Fruit fly (Drosophila melanogaster) whole organism, embryonic: ENCODE data around the gene RanGAP.

Experiments
- CG11093 ChIP-seq: fragments of 200-800 bp; sonication (Bioruptor generic); IDR thresholded peaks from 3 replicates; pipeline ENCODE4 v1.3.6; 2022; ENCODE audit warnings: missing biosample characterization, missing genetic modification characterization
- CG12071 ChIP-seq: fragments of 200-800 bp; sonication (Bioruptor generic); optimal IDR thresholded peaks from 3 replicates; lab custom pipeline; 2018; ENCODE audit warnings: missing biosample characterization, mild to moderate bottlenecking, missing genetic modification characterization
- CG12942 ChIP-seq: fragments of 200-800 bp; sonication (Bioruptor generic); optimal IDR thresholded peaks from 3 replicates; lab custom pipeline; 2016; ENCODE audit warnings: missing biosample characterization, missing genetic modification characterization
- CG14050 ChIP-seq: fragments of 200-800 bp; sonication (Bioruptor generic); IDR thresholded peaks from 3 replicates; pipeline ENCODE4 v1.3.6; 2022; ENCODE audit warnings: missing biosample characterization, missing genetic modification characterization
- CG1603 ChIP-seq: fragments of 200-800 bp; sonication (Bioruptor generic); optimal IDR thresholded peaks from 2 replicates; lab custom pipeline; 2019; ENCODE audit warnings: missing biosample characterization, mild to moderate bottlenecking, missing genetic modification characterization, moderate library complexity
- CG16813 ChIP-seq: fragments of 200-800 bp; sonication (Bioruptor generic); IDR thresholded peaks from 3 replicates; pipeline ENCODE4 v1.3.6; 2022; ENCODE audit warnings: missing biosample characterization, missing genetic modification characterization; ENCODE audit not compliant: partially characterized antibody
- CG16863 ChIP-seq: fragments of 200-800 bp; sonication (Bioruptor generic); optimal IDR thresholded peaks from 3 replicates; lab custom pipeline; 2016; ENCODE audit warnings: missing biosample characterization, missing genetic modification characterization
- CG17186 ChIP-seq: fragments of 200-800 bp; sonication (Bioruptor generic); optimal IDR thresholded peaks from 3 replicates; lab custom pipeline; 2017; ENCODE audit warnings: missing biosample characterization, missing genetic modification reagents, missing genetic modification characterization
- CG17328 ChIP-seq: fragments of 200-800 bp; sonication (Bioruptor generic); IDR thresholded peaks from 2 replicates; pipeline ENCODE4 v1.3.6; 2022; ENCODE audit warnings: missing biosample characterization, missing genetic modification characterization
- CG33557 ChIP-seq: fragments of 200-800 bp; sonication (Bioruptor generic); optimal IDR thresholded peaks from 2 replicates; lab custom pipeline; 2019; ENCODE audit warnings: missing biosample characterization, mild to moderate bottlenecking, missing genetic modification characterization, moderate library complexity
- CG4360 ChIP-seq: fragments of 200-800 bp; sonication (Bioruptor generic); IDR thresholded peaks from 2 replicates; pipeline ENCODE4 v1.3.6; 2022; ENCODE audit warnings: missing biosample characterization, missing genetic modification characterization
- CG6272 ChIP-seq: fragments of 200-800 bp; sonication (Bioruptor generic); IDR thresholded peaks from 2 replicates; pipeline ENCODE4 v1.3.6; 2022; ENCODE audit warnings: missing biosample characterization, missing genetic modification characterization
- CG6854 ChIP-seq: fragments of 200-800 bp; sonication (Bioruptor generic); optimal IDR thresholded peaks from 3 replicates; lab custom pipeline; 2017; ENCODE audit warnings: missing biosample characterization, mild to moderate bottlenecking, missing genetic modification characterization
- CG7357 ChIP-seq: fragments of 200-800 bp; sonication (Bioruptor generic); IDR thresholded peaks from 3 replicates; pipeline ENCODE4 v1.3.6; 2022; ENCODE audit warnings: missing biosample characterization, missing genetic modification characterization
- CG9727 ChIP-seq: fragments of 200-800 bp; sonication (Bioruptor generic); optimal IDR thresholded peaks from 3 replicates; lab custom pipeline; 2017; ENCODE audit warnings: missing biosample characterization, mild to moderate bottlenecking, missing genetic modification characterization
- D ChIP-seq, 2 experiments: fragments of 200-800 bp in 1 of 2; fragments of >200 bp in 1 of 2; sonication (Bioruptor generic) in 1 of 2; optimal IDR thresholded peaks; 2 replicates in 1 of 2; 3 replicates in 1 of 2; lab custom pipeline; 2017; ENCODE audit warnings: mild to moderate bottlenecking in 1 of 2, missing biosample characterization in 1 of 2, missing genetic modification characterization in 1 of 2, missing genetic modification reagents in 1 of 2
- Deaf1 ChIP-seq: fragments of 200-800 bp; optimal IDR thresholded peaks from 3 replicates; lab custom pipeline; 2019; ENCODE audit warnings: missing biosample characterization, mild to moderate bottlenecking, missing genetic modification characterization, moderate library complexity
- Ets65A ChIP-seq: fragments of 200-800 bp; sonication (Bioruptor generic); peaks from one replicate; lab custom pipeline; 2016; ENCODE audit warnings: missing biosample characterization, missing genetic modification characterization
- HLH4C ChIP-seq: fragments of 200-800 bp; sonication (Bioruptor generic); IDR thresholded peaks from 3 replicates; pipeline ENCODE4 v1.3.6; 2022; ENCODE audit warnings: missing biosample characterization, missing genetic modification characterization; ENCODE audit not compliant: partially characterized antibody
- Med ChIP-seq: fragments of 200-800 bp; sonication (Bioruptor generic); peaks from one replicate; lab custom pipeline; 2016; ENCODE audit warnings: missing biosample characterization, missing genetic modification characterization, mild to moderate bottlenecking, inconsistent platforms, moderate library complexity
- Mrtf ChIP-seq: fragments of 200-800 bp; sonication (Bioruptor generic); IDR thresholded peaks from 3 replicates; pipeline ENCODE4 v1.3.6; 2022; ENCODE audit warnings: missing biosample characterization, missing genetic modification characterization
- Nf-YB ChIP-seq: fragments of 200-800 bp; sonication (Bioruptor generic); optimal IDR thresholded peaks from 3 replicates; lab custom pipeline; 2019; ENCODE audit warnings: missing biosample characterization, mild to moderate bottlenecking, missing genetic modification characterization, moderate library complexity
- Nf-YC ChIP-seq: fragments of 200-800 bp; optimal IDR thresholded peaks from 3 replicates; lab custom pipeline; 2019; ENCODE audit warnings: missing biosample characterization, mild to moderate bottlenecking, missing genetic modification characterization, moderate library complexity
- Rfx ChIP-seq: fragments of 200-800 bp; sonication (Bioruptor generic); IDR thresholded peaks from 2 replicates; pipeline ENCODE4 v1.3.6; 2022; ENCODE audit warnings: missing biosample characterization, missing genetic modification characterization
- Sry-δ ChIP-seq: fragments of 200-800 bp; sonication (Bioruptor generic); optimal IDR thresholded peaks from 2 replicates; lab custom pipeline; 2016; ENCODE audit warnings: missing biosample characterization, missing genetic modification characterization
- Trl ChIP-seq, 3 experiments: fragments of >200 bp in 2 of 3; fragments of 200-800 bp in 1 of 3; sonication (Bioruptor generic) in 1 of 3; optimal IDR thresholded peaks; 2 replicates in 1 of 3; 3 replicates in 2 of 3; lab custom pipeline; 2016 to 2017; ENCODE audit warnings: missing biosample characterization in 1 of 3, missing genetic modification characterization in 1 of 3
- abd-A ChIP-seq: fragments of 200-800 bp; sonication (Bioruptor generic); optimal IDR thresholded peaks from 3 replicates; lab custom pipeline; 2019; ENCODE audit warnings: missing biosample characterization, mild to moderate bottlenecking, missing genetic modification characterization, moderate library complexity
- ato ChIP-seq: fragments of 200-800 bp; sonication (Bioruptor generic); IDR thresholded peaks from 2 replicates; pipeline ENCODE4 v1.3.6; 2022; ENCODE audit warnings: missing biosample characterization, missing genetic modification characterization; ENCODE audit not compliant: partially characterized antibody
- bigmax ChIP-seq: fragments of 200-800 bp; sonication (Bioruptor generic); optimal IDR thresholded peaks from 2 replicates; lab custom pipeline; 2018; ENCODE audit warnings: missing biosample characterization, mild to moderate bottlenecking, missing genetic modification characterization
- cad ChIP-seq: fragments of >200 bp; optimal IDR thresholded peaks from 2 replicates; lab custom pipeline; 2017; ENCODE audit warnings: missing biosample characterization, missing genetic modification characterization
- cg ChIP-seq: fragments of 200-800 bp; sonication (Bioruptor generic); optimal IDR thresholded peaks from 3 replicates; lab custom pipeline; 2019; ENCODE audit warnings: missing biosample characterization, mild to moderate bottlenecking, missing genetic modification characterization, moderate library complexity
- chinmo ChIP-seq: fragments of 200-800 bp; sonication (Bioruptor generic); IDR thresholded peaks from 4 replicates; pipeline ENCODE4 v1.3.6; 2022; ENCODE audit warnings: missing biosample characterization, missing genetic modification characterization; ENCODE audit not compliant: partially characterized antibody
- crol ChIP-seq: fragments of 200-800 bp; sonication (Bioruptor generic); IDR thresholded peaks from 2 replicates; pipeline ENCODE4 v1.3.6; 2022; ENCODE audit warnings: missing biosample characterization, missing genetic modification characterization
- dan ChIP-seq: fragments of 200-800 bp; sonication (Bioruptor generic); IDR thresholded peaks from 2 replicates; pipeline ENCODE4 v1.3.6; 2022; ENCODE audit warnings: missing biosample characterization, missing genetic modification characterization
- esg ChIP-seq: fragments of 200-800 bp; sonication (Bioruptor generic); conservative IDR thresholded peaks from 2 replicates; pipeline ENCODE4 v1.3.6; 2022; ENCODE audit warnings: missing biosample characterization, missing genetic modification characterization
- ewg ChIP-seq: fragments of 200-800 bp; sonication (Bioruptor generic); optimal IDR thresholded peaks from 3 replicates; lab custom pipeline; 2017; ENCODE audit warnings: mild to moderate bottlenecking, missing biosample characterization, missing genetic modification reagents, missing genetic modification characterization
- kni ChIP-seq: fragments of 200-800 bp; sonication (Bioruptor generic); optimal IDR thresholded peaks from 3 replicates; lab custom pipeline; 2017; ENCODE audit warnings: mild to moderate bottlenecking, missing biosample characterization, missing genetic modification reagents, missing genetic modification characterization
- nerfin-1 ChIP-seq: fragments of 200-800 bp; sonication (Bioruptor generic); optimal IDR thresholded peaks from 3 replicates; lab custom pipeline; 2019; ENCODE audit warnings: missing biosample characterization, mild to moderate bottlenecking, missing genetic modification characterization, moderate library complexity
- nerfin-2 ChIP-seq: fragments of 200-800 bp; sonication (Bioruptor generic); IDR thresholded peaks from 2 replicates; pipeline ENCODE4 v1.3.6; 2022; ENCODE audit warnings: missing biosample characterization, missing genetic modification characterization; ENCODE audit not compliant: partially characterized antibody
- pnt ChIP-seq: fragments of 200-800 bp; sonication (Bioruptor generic); optimal IDR thresholded peaks from 3 replicates; lab custom pipeline; 2016; ENCODE audit warnings: missing biosample characterization, missing genetic modification characterization
- so ChIP-seq: fragments of 200-800 bp; sonication (Bioruptor generic); IDR thresholded peaks from 3 replicates; pipeline ENCODE4 v1.3.6; 2022; ENCODE audit warnings: missing biosample characterization, missing genetic modification characterization
- ssp ChIP-seq: fragments of 200-800 bp; sonication (Bioruptor generic); IDR thresholded peaks from 2 replicates; pipeline ENCODE4 v1.3.6; 2022; ENCODE audit warnings: missing biosample characterization, missing genetic modification characterization
- tap ChIP-seq: fragments of 200-800 bp; optimal IDR thresholded peaks from 3 replicates; lab custom pipeline; 2019; ENCODE audit warnings: missing biosample characterization, mild to moderate bottlenecking, missing genetic modification characterization, moderate library complexity
- vvl ChIP-seq: fragments of 200-800 bp; sonication (Bioruptor generic); IDR thresholded peaks from 2 replicates; pipeline ENCODE4 v1.3.6; 2022; ENCODE audit warnings: missing biosample characterization, missing genetic modification characterization
- wor ChIP-seq: fragments of 200-800 bp; sonication (Bioruptor generic); IDR thresholded peaks from 2 replicates; pipeline ENCODE4 v1.3.6; 2022; ENCODE audit warnings: missing biosample characterization, missing genetic modification characterization

Gene RanGAP

dm6 chr2L:19479249-19479984 lies 37.7 kb downstream of the RanGAP start:
- no peak for TF ChIP-seq CG7357 (GFP tag; lab: Robert Waterston, UW)
- no peak for TF ChIP-seq bigmax (GFP tag; lab: Kevin White, UChicago)
- no peak for TF ChIP-seq Mrtf (GFP tag; lab: Robert Waterston, UW)
- no peak for TF ChIP-seq Sry-δ (GFP tag; lab: Kevin White, UChicago)
- TF ChIP-seq esg (GFP tag; lab: Robert Waterston, UW): no peak
- peak; percentile 79 for TF ChIP-seq ewg
- no peak for TF ChIP-seq CG14050 (GFP tag; lab: Robert Waterston, UW)
- TF ChIP-seq Deaf1 (tag; lab: Kevin White, UChicago): peak; percentile 57
- TF ChIP-seq Nf-YB (GFP tag; lab: Kevin White, UChicago): peak; percentile 81
- TF ChIP-seq ato (GFP tag; lab: Robert Waterston, UW): no peak
- TF ChIP-seq CG17328 (GFP tag; lab: Robert Waterston, UW): no peak
- TF ChIP-seq CG4360 (GFP tag; lab: Robert Waterston, UW): peak; percentile 65
- no peak for TF ChIP-seq Rfx
- peak; percentile 83 for TF ChIP-seq abd-A (tag; lab: Kevin White, UChicago)
- TF ChIP-seq CG12942: no peak
- TF ChIP-seq Nf-YC (tag; lab: Kevin White, UChicago): peak; percentile 91
- peak; percentile 51 for TF ChIP-seq D (optimal IDR thresholded peaks at IDR 0.05; lab: Kevin White, UChicago)
- no peak for TF ChIP-seq D (GFP tag; optimal IDR thresholded peaks at IDR 0.05; lab: Kevin White, UChicago)
- peak; percentile 14 to 51 for TF ChIP-seq Trl (optimal IDR thresholded peaks at IDR 0.05; lab: Kevin White, UChicago)
- no peak for TF ChIP-seq Trl (GFP tag; optimal IDR thresholded peaks at IDR 0.05; lab: Kevin White, UChicago)
- 0 out of 4 replicates have a peak, but pooled peaks have one; percentile 23 for TF ChIP-seq chinmo (GFP tag; lab: Robert Waterston, UW)
- TF ChIP-seq Ets65A: no peak
- TF ChIP-seq cg: peak; percentile 66

dm6 chr2L:19480406-19481334 lies 38.9 kb downstream of the RanGAP start:
- TF ChIP-seq vvl (GFP tag; lab: Robert Waterston, UW) (no peak), nerfin-2 (GFP tag; lab: Robert Waterston, UW) (peak; percentile 43; the same call in 1 of the 2 replicates), CG33557 (GFP tag; lab: Kevin White, UChicago) (no peak), CG17186 (GFP tag; lab: Kevin White, UChicago) (no peak), CG6854 (GFP tag; lab: Kevin White, UChicago) (no peak), kni (no peak), nerfin-1 (tag; lab: Kevin White, UChicago) (peak; percentile 93), CG11093 (no peak), CG16813 (GFP tag; lab: Robert Waterston, UW) (peak; percentile 41; the same call in 1 of the 3 replicates), HLH4C (GFP tag; lab: Robert Waterston, UW) (peak; percentile 38; the same call in 1 of the 3 replicates), Rfx (no peak), Med (GFP tag; lab: Kevin White, UChicago) (no peak), so (GFP tag; lab: Robert Waterston, UW) (no peak), wor (GFP tag; lab: Robert Waterston, UW) (no peak), CG16863 (GFP tag; lab: Kevin White, UChicago) (no peak), CG9727 (GFP tag; lab: Kevin White, UChicago) (no peak), CG12071 (GFP tag; lab: Kevin White, UChicago) (no peak), CG1603 (tag; lab: Kevin White, UChicago) (no peak), tap (tag; lab: Kevin White, UChicago) (no peak), crol (GFP tag; lab: Robert Waterston, UW) (peak; percentile 74), pnt (GFP tag; lab: Kevin White, UChicago) (no peak), ssp (no peak), cad (no peak), dan (GFP tag; lab: Robert Waterston, UW) (no peak), CG6272 (0 out of 2 replicates have a peak, but pooled peaks have one; percentile 28)
